Worm (Caenorhabditis elegans): Measurements from ENCODE around the gene oac-37.

The oac-37 gene

DNA sequence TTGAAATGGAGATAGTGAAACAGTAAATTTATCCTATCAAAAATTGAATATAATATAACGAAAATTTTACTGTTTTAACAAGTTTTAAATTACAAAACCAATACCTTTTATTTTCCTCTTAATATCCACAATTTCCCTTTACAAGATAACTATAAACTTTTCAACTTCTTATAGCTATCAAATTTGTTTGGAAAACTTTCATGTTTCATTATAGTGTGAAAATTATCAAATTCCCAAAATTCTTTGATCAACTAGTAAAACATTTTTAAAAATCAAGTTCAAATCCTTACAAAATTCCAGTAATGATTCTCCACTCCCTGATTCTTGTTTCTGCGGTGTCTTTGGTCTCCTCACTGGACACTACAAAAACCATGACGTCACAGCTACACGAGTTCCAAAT lies 36.4 kb downstream of the oac-37 start, which contains the start of gene R05A10.1:
Gene R05A10.1, plus strand, starts transcription at position 301 of the 400 bp plus-strand sequence.
- no peak for TF ChIP-seq ceh-9 (tag; optimal IDR thresholded peaks at IDR 0.05)
- TF ChIP-seq tbx-2 (tag; optimal IDR thresholded peaks at IDR 0.05) = no peak
- no peak for TF ChIP-seq ZK546.5 (tag; optimal IDR thresholded peaks at IDR 0.05)
- no peak for TF ChIP-seq lin-39 (tag; optimal IDR thresholded peaks at IDR 0.05)
- no peak for TF ChIP-seq jun-1 (tag; optimal IDR thresholded peaks at IDR 0.05)
- TF ChIP-seq nhr-23 (tag; optimal IDR thresholded peaks at IDR 0.05) = no peak

- TF ChIP-seq pqm-1 (tag; optimal IDR thresholded peaks at IDR 0.05) (no peak), R02D3.7 (tag; optimal IDR thresholded peaks at IDR 0.05) (no peak), egl-27 (tag; optimal IDR thresholded peaks at IDR 0.05) (no peak), ceh-28 (tag; optimal IDR thresholded peaks at IDR 0.05) (no peak), nhr-12 (tag; optimal IDR thresholded peaks at IDR 0.05) (no peak), unc-39 (tag; optimal IDR thresholded peaks at IDR 0.05) (no peak), ztf-11 (tag; optimal IDR thresholded peaks at IDR 0.05) (no peak), elt-2 (tag; optimal IDR thresholded peaks at IDR 0.05) (no peak), ZK546.5 (tag; optimal IDR thresholded peaks at IDR 0.05) (no peak), fkh-10 (GFP tag; optimal IDR thresholded peaks at IDR 0.05) (no peak), eor-1 (tag; optimal IDR thresholded peaks at IDR 0.05) (no peak), daf-12 (tag; optimal IDR thresholded peaks at IDR 0.05) (no peak), nhr-77 (tag; optimal IDR thresholded peaks at IDR 0.05) (no peak), ceh-16 (tag; optimal IDR thresholded peaks at IDR 0.05) (no peak), ceh-82 (tag; optimal IDR thresholded peaks at IDR 0.05) (no peak), ztf-4 (tag; optimal IDR thresholded peaks at IDR 0.05) (no peak)
Measured at ce11 chrIV:14186264-14186663, 40.6 kb downstream of the oac-37 start.

DNA sequence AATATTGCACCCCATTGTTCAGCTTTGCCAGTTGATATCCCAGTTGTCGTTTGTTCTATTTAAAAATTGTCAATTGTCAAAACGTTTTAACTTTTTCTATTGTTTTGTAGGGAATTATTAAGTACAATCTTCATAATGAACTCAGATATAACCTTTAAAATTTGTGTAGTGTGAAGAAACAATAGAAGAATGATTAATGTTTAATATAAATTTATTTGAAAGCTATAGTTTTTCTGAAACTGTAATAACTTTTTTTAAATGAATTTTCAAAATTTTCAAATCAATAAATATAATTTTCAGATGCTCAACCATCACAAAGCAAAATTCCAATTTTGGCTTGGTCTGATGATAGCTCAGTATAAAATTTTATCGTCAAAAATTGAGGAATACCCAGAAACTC lies 46.2 kb downstream of the oac-37 start, which contains the start of gene K01G12.22:
Gene K01G12.22, plus strand, starts transcription at position 301 of the 400 bp plus-strand sequence.
- no peak for TF ChIP-seq daf-12 (tag; optimal IDR thresholded peaks at IDR 0.05)
- TF ChIP-seq mdl-1 (tag; optimal IDR thresholded peaks at IDR 0.05) = no peak
- TF ChIP-seq nhr-237 (tag; optimal IDR thresholded peaks at IDR 0.05) = no peak
- no peak for TF ChIP-seq fkh-10 (GFP tag; optimal IDR thresholded peaks at IDR 0.05)
- no peak for TF ChIP-seq ceh-16 (tag; optimal IDR thresholded peaks at IDR 0.05)
- no peak for TF ChIP-seq nhr-11 (tag; optimal IDR thresholded peaks at IDR 0.05)
- TF ChIP-seq nhr-23 (tag; optimal IDR thresholded peaks at IDR 0.05) = no peak
- no peak for TF ChIP-seq nfya-1 (tag; optimal IDR thresholded peaks at IDR 0.05; ENCODE audit: insufficient read depth)
- no peak for TF ChIP-seq egl-27 (tag; optimal IDR thresholded peaks at IDR 0.05)
- no peak for TF ChIP-seq lsy-12 (tag; optimal IDR thresholded peaks at IDR 0.05)
- TF ChIP-seq aly-2 (tag; optimal IDR thresholded peaks at IDR 0.05) = no peak
- no peak for TF ChIP-seq R02D3.7 (tag; optimal IDR thresholded peaks at IDR 0.05)
- TF ChIP-seq ceh-28 (tag; optimal IDR thresholded peaks at IDR 0.05) = no peak
- TF ChIP-seq jun-1 (tag; optimal IDR thresholded peaks at IDR 0.05) = no peak
- no peak for TF ChIP-seq unc-39 (tag; optimal IDR thresholded peaks at IDR 0.05)

DNA sequence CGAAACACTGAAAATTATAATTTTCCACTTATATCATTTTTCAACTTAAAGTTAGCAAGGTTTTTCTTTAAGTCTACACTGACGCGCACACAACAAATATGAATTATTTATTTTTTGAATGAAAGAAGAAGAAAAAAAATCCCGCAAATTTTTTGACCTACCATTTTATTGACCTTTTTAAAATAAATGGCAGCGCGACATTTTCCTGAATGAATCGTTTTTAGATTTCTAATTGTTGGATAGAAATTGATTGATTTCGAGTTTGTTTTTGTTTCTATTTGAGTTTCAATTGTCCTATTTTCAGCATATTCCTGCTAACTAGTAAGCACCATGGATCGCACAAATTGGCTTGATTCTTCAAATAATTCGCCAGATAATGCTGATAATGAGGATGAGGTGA lies 47.5 kb downstream of the oac-37 start, which contains the start of gene K01G12.3:
Gene K01G12.3, plus strand, starts transcription at position 301 of the 400 bp plus-strand sequence.
- no peak for TF ChIP-seq lsy-12 (tag; optimal IDR thresholded peaks at IDR 0.05)
- no peak for TF ChIP-seq daf-12 (tag; optimal IDR thresholded peaks at IDR 0.05)
- no peak for TF ChIP-seq lin-39 (tag; optimal IDR thresholded peaks at IDR 0.05)
- no peak for TF ChIP-seq sea-2 (GFP tag; optimal IDR thresholded peaks at IDR 0.05)
- no peak for TF ChIP-seq unc-39 (tag; optimal IDR thresholded peaks at IDR 0.05)
- TF ChIP-seq R02D3.7 (tag; optimal IDR thresholded peaks at IDR 0.05) = no peak
- no peak for TF ChIP-seq elt-2 (tag; optimal IDR thresholded peaks at IDR 0.05)
- TF ChIP-seq fkh-2 (tag; optimal IDR thresholded peaks at IDR 0.05) = no peak

- no peak for TF ChIP-seq ceh-82 (tag; optimal IDR thresholded peaks at IDR 0.05)
- TF ChIP-seq ceh-16 (tag; optimal IDR thresholded peaks at IDR 0.05) = no peak
- TF ChIP-seq snpc-4 (tag; optimal IDR thresholded peaks at IDR 0.05) = no peak
- TF ChIP-seq nhr-76 (tag; optimal IDR thresholded peaks at IDR 0.05) = no peak
- no peak for TF ChIP-seq egl-27 (tag; optimal IDR thresholded peaks at IDR 0.05)
- TF ChIP-seq R02D3.7 (tag; optimal IDR thresholded peaks at IDR 0.05) = no peak
- no peak for TF ChIP-seq elt-2 (tag; optimal IDR thresholded peaks at IDR 0.05)
- no peak for TF ChIP-seq tbx-2 (tag; optimal IDR thresholded peaks at IDR 0.05)
Measured at ce11 chrIV:14194317-14194716, 48.6 kb downstream of the oac-37 start.

ce11 chrIV:14196176-14196575 lies 50.5 kb downstream of the oac-37 start, which contains the start of gene F02H6.2:
TSS of gene F02H6.2 (plus strand) at chrIV:14196476.
- TF ChIP-seq nhr-76 (tag; optimal IDR thresholded peaks at IDR 0.05) = no peak
- TF ChIP-seq R02D3.7 (tag; optimal IDR thresholded peaks at IDR 0.05) = no peak
- no peak for TF ChIP-seq ceh-9 (tag; optimal IDR thresholded peaks at IDR 0.05)
- TF ChIP-seq snpc-4 (tag; optimal IDR thresholded peaks at IDR 0.05) = no peak
- no peak for TF ChIP-seq nhr-67 (tag; optimal IDR thresholded peaks at IDR 0.05)
- TF ChIP-seq unc-39 (tag; optimal IDR thresholded peaks at IDR 0.05) = no peak
- no peak for TF ChIP-seq lin-39 (tag; optimal IDR thresholded peaks at IDR 0.05)
- no peak for TF ChIP-seq sea-2 (GFP tag; optimal IDR thresholded peaks at IDR 0.05)
- TF ChIP-seq mml-1 (tag; optimal IDR thresholded peaks at IDR 0.05) = no peak
- TF ChIP-seq ztf-4 (tag; optimal IDR thresholded peaks at IDR 0.05) = no peak
- TF ChIP-seq jun-1 (tag; optimal IDR thresholded peaks at IDR 0.05) = no peak
- no peak for TF ChIP-seq ztf-11 (tag; optimal IDR thresholded peaks at IDR 0.05)

Data from whole organism, L3 larva.